Fruit fly (Drosophila melanogaster) whole organism, embryonic: ENCODE data around the gene AP-1-2beta.
A peak's percentile ranks its signal among the peaks of the same experiment; 100 is the strongest.

Experiments used
- Atf3 ChIP-seq: fragments of 200-800 bp; sonication (Bioruptor generic); optimal IDR thresholded peaks from 3 replicates; lab custom pipeline; 2016; ENCODE audit warnings: missing biosample characterization, missing genetic modification characterization
- B-H1 ChIP-seq: fragments of 200-800 bp; sonication (Bioruptor generic); IDR thresholded peaks from 3 replicates; pipeline ENCODE4 v1.3.6; 2022; ENCODE audit warnings: missing biosample characterization, missing genetic modification characterization
- CG10321 ChIP-seq: fragments of 200-800 bp; sonication (Bioruptor generic); IDR thresholded peaks from 2 replicates; pipeline ENCODE4 v1.3.6; 2022; ENCODE audit warnings: missing biosample characterization, missing genetic modification characterization
- CG10565 ChIP-seq: fragments of 200-800 bp; sonication (Bioruptor generic); optimal IDR thresholded peaks from 3 replicates; lab custom pipeline; 2016; ENCODE audit warnings: missing biosample characterization, mild to moderate bottlenecking, missing genetic modification characterization
- CG16779 ChIP-seq: fragments of 200-800 bp; sonication (Bioruptor generic); IDR thresholded peaks from 2 replicates; pipeline ENCODE4 v1.3.6; 2022; ENCODE audit warnings: missing biosample characterization, missing genetic modification characterization
- CG17328 ChIP-seq: fragments of 200-800 bp; sonication (Bioruptor generic); IDR thresholded peaks from 2 replicates; pipeline ENCODE4 v1.3.6; 2022; ENCODE audit warnings: missing biosample characterization, missing genetic modification characterization
- CG17612 ChIP-seq: fragments of 200-800 bp; sonication (Bioruptor generic); IDR thresholded peaks from 2 replicates; pipeline ENCODE4 v1.3.6; 2022; ENCODE audit warnings: missing biosample characterization, missing genetic modification characterization
- CG2129 ChIP-seq: fragments of 200-800 bp; sonication (Bioruptor generic); IDR thresholded peaks from 2 replicates; pipeline ENCODE4 v1.3.6; 2022; ENCODE audit warnings: missing biosample characterization, missing genetic modification characterization; ENCODE audit not compliant: partially characterized antibody
- CG2202 ChIP-seq: fragments of 200-800 bp; sonication (Bioruptor generic); optimal IDR thresholded peaks from 2 replicates; lab custom pipeline; 2018; ENCODE audit warnings: missing biosample characterization, mild to moderate bottlenecking, missing genetic modification characterization
- CG2678 ChIP-seq: fragments of 200-800 bp; sonication (Bioruptor generic); optimal IDR thresholded peaks from 3 replicates; lab custom pipeline; 2019; ENCODE audit warnings: missing biosample characterization, mild to moderate bottlenecking, missing genetic modification characterization, moderate library complexity
- CG3163 ChIP-seq: fragments of 200-800 bp; sonication (Bioruptor generic); optimal IDR thresholded peaks from 3 replicates; lab custom pipeline; 2016; ENCODE audit warnings: missing biosample characterization, missing genetic modification characterization
- CG3838 ChIP-seq: fragments of 200-800 bp; sonication (Bioruptor generic); optimal IDR thresholded peaks from 3 replicates; lab custom pipeline; 2016; ENCODE audit warnings: missing biosample characterization, missing genetic modification characterization
- CG3995 ChIP-seq: fragments of 200-800 bp; sonication (Bioruptor generic); optimal IDR thresholded peaks from 3 replicates; lab custom pipeline; 2016; ENCODE audit warnings: missing biosample characterization, missing genetic modification characterization
- CG42726 ChIP-seq: fragments of 200-800 bp; sonication (Bioruptor generic); IDR thresholded peaks from 2 replicates; pipeline ENCODE4 v1.3.6; 2022; ENCODE audit warnings: missing biosample characterization, missing genetic modification characterization; ENCODE audit not compliant: partially characterized antibody
- CG6654 ChIP-seq: fragments of 200-800 bp; sonication (Bioruptor generic); optimal IDR thresholded peaks from 2 replicates; lab custom pipeline; 2017; ENCODE audit warnings: missing biosample characterization, mild to moderate bottlenecking, missing genetic modification characterization
- CG6683 ChIP-seq: fragments of 200-800 bp; sonication (Bioruptor generic); optimal IDR thresholded peaks from 2 replicates; lab custom pipeline; 2017; ENCODE audit warnings: missing biosample characterization, mild to moderate bottlenecking, missing genetic modification characterization, missing genetic modification reagents
- CG6689 ChIP-seq: fragments of 200-800 bp; sonication (Bioruptor generic); IDR thresholded peaks from 2 replicates; pipeline ENCODE4 v1.3.6; 2022; ENCODE audit warnings: missing biosample characterization, missing genetic modification characterization
- CG6813 ChIP-seq: fragments of 200-800 bp; sonication (Bioruptor generic); optimal IDR thresholded peaks from 2 replicates; lab custom pipeline; 2017; ENCODE audit warnings: missing biosample characterization, missing genetic modification characterization, mild to moderate bottlenecking, moderate library complexity, missing genetic modification reagents
- CG7271 ChIP-seq: fragments of 200-800 bp; sonication (Bioruptor generic); optimal IDR thresholded peaks from 2 replicates; lab custom pipeline; 2018; ENCODE audit warnings: missing biosample characterization, mild to moderate bottlenecking, missing genetic modification characterization, moderate library complexity
- CG9797 ChIP-seq: fragments of 200-800 bp; sonication (Bioruptor generic); optimal IDR thresholded peaks from 3 replicates; lab custom pipeline; 2018; ENCODE audit warnings: missing biosample characterization, mild to moderate bottlenecking, missing genetic modification characterization
- Dbx ChIP-seq: fragments of 200-800 bp; sonication (Bioruptor generic); IDR thresholded peaks from 3 replicates; pipeline ENCODE4 v1.3.6; 2022; ENCODE audit warnings: missing biosample characterization, missing genetic modification characterization
- Dfd ChIP-seq, 2 experiments: fragments of >200 bp; optimal IDR thresholded peaks; 2 replicates each; lab custom pipeline; 2017; ENCODE audit warnings: missing biosample characterization in 2 of 2, missing genetic modification characterization in 2 of 2
- Fer1 ChIP-seq: fragments of 200-800 bp; sonication (Bioruptor generic); optimal IDR thresholded peaks from 2 replicates; lab custom pipeline; 2017; ENCODE audit warnings: missing biosample characterization, mild to moderate bottlenecking, missing genetic modification characterization
- Hr51 ChIP-seq, 2 experiments: fragments of 200-800 bp; sonication (Bioruptor generic); optimal IDR thresholded peaks; 2 replicates in 1 of 2; 3 replicates in 1 of 2; lab custom pipeline; 2016 to 2018; ENCODE audit warnings: missing biosample characterization in 2 of 2, missing genetic modification characterization in 2 of 2, mild to moderate bottlenecking in 1 of 2, moderate library complexity in 1 of 2
- Lpt ChIP-seq: fragments of >200 bp; optimal IDR thresholded peaks from 2 replicates; lab custom pipeline; 2018; ENCODE audit warnings: missing biosample characterization, missing genetic modification characterization
- Max ChIP-seq: fragments of 200-800 bp; sonication (Bioruptor generic); optimal IDR thresholded peaks from 2 replicates; lab custom pipeline; 2016; ENCODE audit warnings: missing biosample characterization, mild to moderate bottlenecking, missing genetic modification characterization
- Meics ChIP-seq: fragments of 200-800 bp; sonication (Bioruptor generic); optimal IDR thresholded peaks from 2 replicates; lab custom pipeline; 2017; ENCODE audit warnings: missing biosample characterization, mild to moderate bottlenecking, missing genetic modification characterization
- Oaz ChIP-seq: fragments of 200-800 bp; sonication (Bioruptor generic); IDR thresholded peaks from 2 replicates; pipeline ENCODE4 v1.3.6; 2022; ENCODE audit warnings: missing biosample characterization, missing genetic modification characterization
- YL-1 ChIP-seq: fragments of 200-800 bp; sonication (Bioruptor generic); optimal IDR thresholded peaks from 3 replicates; lab custom pipeline; 2017; ENCODE audit warnings: missing biosample characterization, mild to moderate bottlenecking, missing genetic modification characterization
- ato ChIP-seq: fragments of 200-800 bp; sonication (Bioruptor generic); IDR thresholded peaks from 2 replicates; pipeline ENCODE4 v1.3.6; 2022; ENCODE audit warnings: missing biosample characterization, missing genetic modification characterization; ENCODE audit not compliant: partially characterized antibody
- bowl ChIP-seq: fragments of 200-800 bp; sonication (Bioruptor generic); IDR thresholded peaks from 2 replicates; pipeline ENCODE4 v1.3.6; 2022; ENCODE audit warnings: missing biosample characterization, missing genetic modification characterization
- cas ChIP-seq: fragments of 200-800 bp; sonication (Bioruptor generic); IDR thresholded peaks from 2 replicates; pipeline ENCODE4 v1.3.6; 2022; ENCODE audit warnings: missing biosample characterization, missing genetic modification characterization
- chinmo ChIP-seq: fragments of 200-800 bp; sonication (Bioruptor generic); IDR thresholded peaks from 4 replicates; pipeline ENCODE4 v1.3.6; 2022; ENCODE audit warnings: missing biosample characterization, missing genetic modification characterization; ENCODE audit not compliant: partially characterized antibody
- crol ChIP-seq: fragments of 200-800 bp; sonication (Bioruptor generic); IDR thresholded peaks from 2 replicates; pipeline ENCODE4 v1.3.6; 2022; ENCODE audit warnings: missing biosample characterization, missing genetic modification characterization
- dati ChIP-seq: fragments of 200-800 bp; sonication (Bioruptor generic); IDR thresholded peaks from 2 replicates; pipeline ENCODE4 v1.3.6; 2022; ENCODE audit warnings: missing biosample characterization, missing genetic modification characterization
- dm ChIP-seq: fragments of 200-800 bp; sonication (Bioruptor generic); optimal IDR thresholded peaks from 3 replicates; lab custom pipeline; 2016; ENCODE audit warnings: missing biosample characterization, missing genetic modification characterization
- dmrt99B ChIP-seq: fragments of 200-800 bp; sonication (Bioruptor generic); optimal IDR thresholded peaks from 2 replicates; lab custom pipeline; 2018; ENCODE audit warnings: missing biosample characterization, mild to moderate bottlenecking, missing genetic modification characterization, moderate library complexity
- exex ChIP-seq: fragments of 200-800 bp; sonication (Bioruptor generic); optimal IDR thresholded peaks from 4 replicates; lab custom pipeline; 2018; ENCODE audit warnings: missing biosample characterization, mild to moderate bottlenecking, missing genetic modification characterization, moderate library complexity
- grn ChIP-seq: fragments of 200-800 bp; sonication (Bioruptor generic); optimal IDR thresholded peaks from 3 replicates; lab custom pipeline; 2017; ENCODE audit warnings: missing biosample characterization, missing genetic modification characterization
- gsb-n ChIP-seq: fragments of 200-800 bp; sonication (Bioruptor generic); optimal IDR thresholded peaks from 3 replicates; lab custom pipeline; 2018; ENCODE audit warnings: missing biosample characterization, mild to moderate bottlenecking, missing genetic modification characterization
- kay ChIP-seq: fragments of 200-800 bp; sonication (Bioruptor generic); optimal IDR thresholded peaks from 2 replicates; lab custom pipeline; 2016; ENCODE audit warnings: missing biosample characterization, missing genetic modification characterization
- mld ChIP-seq: fragments of 200-800 bp; sonication (Bioruptor generic); IDR thresholded peaks from 3 replicates; pipeline ENCODE4 v1.3.6; 2022; ENCODE audit warnings: missing biosample characterization, missing genetic modification characterization; ENCODE audit not compliant: partially characterized antibody
- nom ChIP-seq: fragments of 200-800 bp; sonication (Bioruptor generic); optimal IDR thresholded peaks from 2 replicates; lab custom pipeline; 2017; ENCODE audit warnings: missing biosample characterization, missing genetic modification characterization, mild to moderate bottlenecking, moderate library complexity, missing genetic modification reagents
- pros ChIP-seq: fragments of 200-800 bp; sonication (Bioruptor generic); optimal IDR thresholded peaks from 3 replicates; lab custom pipeline; 2019; ENCODE audit warnings: missing biosample characterization, mild to moderate bottlenecking, missing genetic modification characterization, moderate library complexity
- row ChIP-seq: fragments of 200-800 bp; sonication (Bioruptor generic); IDR thresholded peaks from 3 replicates; pipeline ENCODE4 v1.3.6; 2022; ENCODE audit warnings: missing biosample characterization, missing genetic modification characterization
- run ChIP-seq: fragments of 200-800 bp; sonication (Bioruptor generic); optimal IDR thresholded peaks from 3 replicates; lab custom pipeline; 2018; ENCODE audit warnings: missing biosample characterization, mild to moderate bottlenecking, missing genetic modification characterization
- sens-2 ChIP-seq: fragments of 200-800 bp; sonication (Bioruptor generic); IDR thresholded peaks from 2 replicates; pipeline ENCODE4 v1.3.6; 2022; ENCODE audit warnings: missing biosample characterization, missing genetic modification characterization
- tap ChIP-seq: fragments of 200-800 bp; optimal IDR thresholded peaks from 3 replicates; lab custom pipeline; 2019; ENCODE audit warnings: missing biosample characterization, mild to moderate bottlenecking, missing genetic modification characterization, moderate library complexity
- tx ChIP-seq: fragments of 200-800 bp; sonication (Bioruptor generic); optimal IDR thresholded peaks from 2 replicates; lab custom pipeline; 2016; ENCODE audit warnings: missing biosample characterization, missing genetic modification characterization
- zen2 ChIP-seq: fragments of 200-800 bp; sonication (Bioruptor generic); IDR thresholded peaks from 3 replicates; pipeline ENCODE4 v1.3.6; 2022; ENCODE audit warnings: missing biosample characterization, missing genetic modification characterization; ENCODE audit not compliant: partially characterized antibody

The AP-1-2beta gene

dm6 chrX:19744003-19744488 is 13.2 kb downstream of the AP-1-2beta start, which contains the start of the genes CG18809, COX6B, CG33932 and Rpp20 (continued):
- TF ChIP-seq Hr51 (GFP tag; optimal IDR thresholded peaks at IDR 0.05; lab: Kevin White, UChicago), result peak; percentile 1 to 65
- TF ChIP-seq YL-1, result peak; percentile 94
- peak; percentile 20; the same call in 1 of the 2 replicates for TF ChIP-seq CG6689
- peak; percentile 93 for TF ChIP-seq ato
- TF ChIP-seq zen2, result peak; percentile 90
- TF ChIP-seq Max (GFP tag; lab: Kevin White, UChicago), result peak; percentile 71
- peak; percentile 99 for TF ChIP-seq CG42726 (GFP tag; lab: Robert Waterston, UW)
- TF ChIP-seq B-H1 (GFP tag; lab: Robert Waterston, UW), result no peak
- peak; percentile 18; the same call in 1 of the 2 replicates for TF ChIP-seq sens-2
- TF ChIP-seq pros, result no peak
- no peak for TF ChIP-seq gsb-n (tag; lab: Kevin White, UChicago)
- no peak for TF ChIP-seq CG6654
- TF ChIP-seq nom (GFP tag; lab: Kevin White, UChicago), result peak; percentile 42
- TF ChIP-seq run (tag; lab: Kevin White, UChicago), result no peak
- no peak for TF ChIP-seq Lpt (GFP tag; lab: Kevin White, UChicago)
- peak; percentile 75 for TF ChIP-seq Fer1 (GFP tag; lab: Kevin White, UChicago)
- TF ChIP-seq chinmo (GFP tag; lab: Robert Waterston, UW), result peak; percentile 95
- TF ChIP-seq CG2678 (tag; lab: Kevin White, UChicago), result no peak
- TF ChIP-seq CG3838 (GFP tag; lab: Kevin White, UChicago), result no peak
- TF ChIP-seq bowl (GFP tag; lab: Robert Waterston, UW), result no peak
- no peak for TF ChIP-seq tap (tag; lab: Kevin White, UChicago)
- TF ChIP-seq row, result peak; percentile 68
- TF ChIP-seq Atf3 (GFP tag; lab: Kevin White, UChicago), result peak; percentile 56
- TF ChIP-seq CG3163, result peak; percentile 68
- peak; percentile 83 for TF ChIP-seq dm (GFP tag; lab: Kevin White, UChicago)
- TF ChIP-seq Dfd (GFP tag; optimal IDR thresholded peaks at IDR 0.05; lab: Kevin White, UChicago), result no peak
- peak; percentile 46; the same call in 1 of the 2 replicates for TF ChIP-seq CG10321 (GFP tag; lab: Robert Waterston, UW)
- TF ChIP-seq Meics (GFP tag; lab: Kevin White, UChicago), result peak; percentile 71
- TF ChIP-seq mld (GFP tag; lab: Robert Waterston, UW), result peak; percentile 90
- TF ChIP-seq CG10565 (GFP tag; lab: Kevin White, UChicago), result no peak
- TF ChIP-seq tx (GFP tag; lab: Kevin White, UChicago), result peak; percentile 62
- peak; percentile 7 for TF ChIP-seq grn
- peak; percentile 93 for TF ChIP-seq CG3995 (GFP tag; lab: Kevin White, UChicago)
- TF ChIP-seq Dbx, result peak; percentile 90
- peak; percentile 10 for TF ChIP-seq CG2202 (tag; lab: Kevin White, UChicago)
- 0 out of 2 replicates have a peak, but pooled peaks have one; percentile 55 for TF ChIP-seq cas (GFP tag; lab: Robert Waterston, UW)
- TF ChIP-seq CG16779, result peak; percentile 60; the same call in 1 of the 2 replicates
- peak; percentile 2 for TF ChIP-seq CG7271 (tag; lab: Kevin White, UChicago)
- TF ChIP-seq CG6813, result peak; percentile 37
- TF ChIP-seq kay, result peak; percentile 12
- no peak for TF ChIP-seq dmrt99B
- TF ChIP-seq CG6683 (GFP tag; lab: Kevin White, UChicago), result peak; percentile 28
- no peak for TF ChIP-seq dati (GFP tag; lab: Robert Waterston, UW)
- TF ChIP-seq CG9797 (GFP tag; lab: Kevin White, UChicago), result peak; percentile 53
- TF ChIP-seq CG17612, result peak; percentile 20; the same call in 1 of the 2 replicates
- TF ChIP-seq exex (tag; lab: Kevin White, UChicago), result no peak
- TF ChIP-seq CG2129 (GFP tag; lab: Robert Waterston, UW), result peak; percentile 84
- TF ChIP-seq crol (GFP tag; lab: Robert Waterston, UW), result no peak
- no peak for TF ChIP-seq Oaz
- peak; percentile 61 for TF ChIP-seq CG17328 (GFP tag; lab: Robert Waterston, UW)
